Worm (Caenorhabditis elegans) whole organism, L4/young adult: Measurements from ENCODE around the gene best-6.
"Not testable (repeated sequence)": the region's sequence is repeated elsewhere in the genome, so short reads cannot be mapped to it uniquely, and the experiment has no call there.

Source experiments
- W03F9.2 ChIP-seq: fragments of 150-350 bp; optimal IDR thresholded peaks from 2 replicates; lab custom pipeline; 2014; ENCODE audit warnings: missing biosample characterization, missing genetic modification characterization
- him-1 ChIP-seq: sonication (generic microtip); optimal IDR thresholded peaks from 2 replicates; lab custom pipeline; 2016; ENCODE audit warnings: missing genotype, missing genetic modification reagents, missing genetic modification characterization, missing compliant biosample characterization

ce11 chrIV:5070593-5070992 lies 41.7 kb upstream of the best-6 start, which contains the start of gene C02B10.6:
- not testable (repeated sequence) for TF ChIP-seq him-1; W03F9.2 (tag; lab: Kevin White, UChicago)
